Fruit fly (Drosophila melanogaster) whole organism, embryonic: ENCODE data around the gene CG1965.
A peak's percentile ranks its signal among the peaks of the same experiment; 100 is the strongest.

ENCODE experiments used
- ATbp ChIP-seq: fragments of 200-800 bp; sonication (Bioruptor generic); optimal IDR thresholded peaks from 2 replicates; lab custom pipeline; 2017; ENCODE audit warnings: missing biosample characterization, mild to moderate bottlenecking, missing genetic modification characterization, missing genetic modification reagents
- CG10274 ChIP-seq: fragments of 200-800 bp; sonication (Bioruptor generic); optimal IDR thresholded peaks from 3 replicates; lab custom pipeline; 2017; ENCODE audit warnings: missing biosample characterization, mild to moderate bottlenecking, missing genetic modification characterization
- CG12299 ChIP-seq: fragments of 200-800 bp; sonication (Bioruptor generic); optimal IDR thresholded peaks from 2 replicates; lab custom pipeline; 2018; ENCODE audit warnings: missing biosample characterization, mild to moderate bottlenecking, missing genetic modification characterization
- CG14965 ChIP-seq: fragments of 200-800 bp; sonication (Bioruptor generic); optimal IDR thresholded peaks from 2 replicates; lab custom pipeline; 2016; ENCODE audit warnings: missing biosample characterization, missing genetic modification characterization, borderline replicate concordance
- CG15269 ChIP-seq: fragments of 200-800 bp; sonication (Bioruptor generic); optimal IDR thresholded peaks from 2 replicates; lab custom pipeline; 2018; ENCODE audit warnings: missing biosample characterization, mild to moderate bottlenecking, missing genetic modification characterization, moderate library complexity
- CG17186 ChIP-seq: fragments of 200-800 bp; sonication (Bioruptor generic); optimal IDR thresholded peaks from 3 replicates; lab custom pipeline; 2017; ENCODE audit warnings: missing biosample characterization, missing genetic modification reagents, missing genetic modification characterization
- CG18262 ChIP-seq: fragments of 200-800 bp; optimal IDR thresholded peaks from 3 replicates; lab custom pipeline; 2019; ENCODE audit warnings: missing biosample characterization, mild to moderate bottlenecking, missing genetic modification characterization, moderate library complexity
- CG1832 ChIP-seq: fragments of 200-800 bp; sonication (Bioruptor generic); optimal IDR thresholded peaks from 2 replicates; lab custom pipeline; 2017; ENCODE audit warnings: missing biosample characterization, mild to moderate bottlenecking, missing genetic modification characterization, inconsistent platforms
- CG18599 ChIP-seq: fragments of 200-800 bp; sonication (Bioruptor generic); optimal IDR thresholded peaks from 3 replicates; lab custom pipeline; 2017; ENCODE audit warnings: missing biosample characterization, missing genetic modification characterization, mild to moderate bottlenecking, moderate library complexity, missing genetic modification reagents
- CG2678 ChIP-seq: fragments of 200-800 bp; sonication (Bioruptor generic); optimal IDR thresholded peaks from 3 replicates; lab custom pipeline; 2019; ENCODE audit warnings: missing biosample characterization, mild to moderate bottlenecking, missing genetic modification characterization, moderate library complexity
- CG3281 ChIP-seq: fragments of 200-800 bp; sonication (Bioruptor generic); optimal IDR thresholded peaks from 3 replicates; lab custom pipeline; 2017; ENCODE audit warnings: missing biosample characterization, mild to moderate bottlenecking, missing genetic modification characterization
- CG33557 ChIP-seq: fragments of 200-800 bp; sonication (Bioruptor generic); optimal IDR thresholded peaks from 2 replicates; lab custom pipeline; 2019; ENCODE audit warnings: missing biosample characterization, mild to moderate bottlenecking, missing genetic modification characterization, moderate library complexity
- CG34376 ChIP-seq: fragments of 200-800 bp; sonication (Bioruptor generic); optimal IDR thresholded peaks from 2 replicates; lab custom pipeline; 2018; ENCODE audit warnings: missing biosample characterization, mild to moderate bottlenecking, missing genetic modification characterization
- CG42726 ChIP-seq: fragments of 200-800 bp; sonication (Bioruptor generic); IDR thresholded peaks from 2 replicates; pipeline ENCODE4 v1.3.6; 2022; ENCODE audit warnings: missing biosample characterization, missing genetic modification characterization; ENCODE audit not compliant: partially characterized antibody
- CG4854 ChIP-seq: fragments of 200-800 bp; sonication (Bioruptor generic); optimal IDR thresholded peaks from 2 replicates; lab custom pipeline; 2016; ENCODE audit warnings: missing biosample characterization, missing genetic modification characterization, inconsistent platforms
- CG5953 ChIP-seq: fragments of 200-800 bp; sonication (Bioruptor generic); IDR thresholded peaks from 2 replicates; pipeline ENCODE4 v1.3.6; 2022; ENCODE audit warnings: missing biosample characterization, missing genetic modification characterization
- CG6854 ChIP-seq: fragments of 200-800 bp; sonication (Bioruptor generic); optimal IDR thresholded peaks from 3 replicates; lab custom pipeline; 2017; ENCODE audit warnings: missing biosample characterization, mild to moderate bottlenecking, missing genetic modification characterization
- CG7839 ChIP-seq: fragments of 200-800 bp; sonication (Bioruptor generic); optimal IDR thresholded peaks from 3 replicates; lab custom pipeline; 2018; ENCODE audit warnings: missing biosample characterization, mild to moderate bottlenecking, missing genetic modification characterization, moderate library complexity
- CG8924 ChIP-seq: fragments of 200-800 bp; optimal IDR thresholded peaks from 3 replicates; lab custom pipeline; 2019; ENCODE audit warnings: missing biosample characterization, mild to moderate bottlenecking, missing genetic modification characterization, moderate library complexity
- HLHmδ ChIP-seq: fragments of 200-800 bp; sonication (Bioruptor generic); optimal IDR thresholded peaks from 2 replicates; lab custom pipeline; 2018; ENCODE audit warnings: missing biosample characterization, mild to moderate bottlenecking, missing genetic modification characterization, moderate library complexity
- Hr51 ChIP-seq, 2 experiments: fragments of 200-800 bp; sonication (Bioruptor generic); optimal IDR thresholded peaks; 2 replicates in 1 of 2; 3 replicates in 1 of 2; lab custom pipeline; 2016 to 2018; ENCODE audit warnings: missing biosample characterization in 2 of 2, missing genetic modification characterization in 2 of 2, mild to moderate bottlenecking in 1 of 2, moderate library complexity in 1 of 2
- Jarid2 ChIP-seq: fragments of 200-800 bp; sonication (Bioruptor generic); optimal IDR thresholded peaks from 3 replicates; lab custom pipeline; 2017; ENCODE audit warnings: mild to moderate bottlenecking, missing biosample characterization, missing genetic modification reagents, missing genetic modification characterization
- Lim3 ChIP-seq: fragments of 200-800 bp; sonication (Bioruptor generic); IDR thresholded peaks from 2 replicates; pipeline ENCODE4 v1.3.6; 2022; ENCODE audit warnings: missing biosample characterization, missing genetic modification characterization
- MTF-1 ChIP-seq: fragments of 200-800 bp; sonication (Bioruptor generic); optimal IDR thresholded peaks from 2 replicates; lab custom pipeline; 2018; ENCODE audit warnings: missing biosample characterization, mild to moderate bottlenecking, missing genetic modification characterization, borderline replicate concordance
- Med ChIP-seq: fragments of 200-800 bp; sonication (Bioruptor generic); peaks from one replicate; lab custom pipeline; 2016; ENCODE audit warnings: missing biosample characterization, missing genetic modification characterization, mild to moderate bottlenecking, inconsistent platforms, moderate library complexity
- Oaz ChIP-seq: fragments of 200-800 bp; sonication (Bioruptor generic); IDR thresholded peaks from 2 replicates; pipeline ENCODE4 v1.3.6; 2022; ENCODE audit warnings: missing biosample characterization, missing genetic modification characterization
- Pdp1 ChIP-seq, 2 experiments: fragments of 200-800 bp; sonication (Bioruptor generic); optimal IDR thresholded peaks; 3 replicates each; lab custom pipeline; 2016; ENCODE audit warnings: missing biosample characterization in 2 of 2, missing genetic modification characterization in 2 of 2, mild to moderate bottlenecking in 1 of 2, moderate library complexity in 1 of 2
- Six4 ChIP-seq: fragments of 200-800 bp; sonication (Bioruptor generic); optimal IDR thresholded peaks from 2 replicates; lab custom pipeline; 2016; ENCODE audit warnings: missing biosample characterization, missing genetic modification characterization
- Ssrp ChIP-seq: fragments of 200-800 bp; sonication (Bioruptor generic); optimal IDR thresholded peaks from 2 replicates; lab custom pipeline; 2018; ENCODE audit warnings: missing biosample characterization, mild to moderate bottlenecking, missing genetic modification characterization, moderate library complexity
- ara ChIP-seq: fragments of 200-800 bp; sonication (Bioruptor generic); IDR thresholded peaks from 2 replicates; pipeline ENCODE4 v1.3.6; 2022; ENCODE audit warnings: missing biosample characterization, missing genetic modification characterization
- cg ChIP-seq: fragments of 200-800 bp; sonication (Bioruptor generic); optimal IDR thresholded peaks from 3 replicates; lab custom pipeline; 2019; ENCODE audit warnings: missing biosample characterization, mild to moderate bottlenecking, missing genetic modification characterization, moderate library complexity
- da ChIP-seq: fragments of 200-800 bp; sonication (Bioruptor generic); optimal IDR thresholded peaks from 2 replicates; lab custom pipeline; 2016; ENCODE audit warnings: missing biosample characterization, missing genetic modification characterization
- dmrt11E ChIP-seq: fragments of 200-800 bp; sonication (Bioruptor generic); optimal IDR thresholded peaks from 3 replicates; lab custom pipeline; 2018; ENCODE audit warnings: missing biosample characterization, mild to moderate bottlenecking, missing genetic modification characterization, moderate library complexity
- eyg ChIP-seq: fragments of 200-800 bp; sonication (Bioruptor generic); optimal IDR thresholded peaks from 3 replicates; lab custom pipeline; 2016; ENCODE audit warnings: missing biosample characterization, missing genetic modification characterization
- gem ChIP-seq: fragments of 200-800 bp; sonication (Bioruptor generic); optimal IDR thresholded peaks from 2 replicates; lab custom pipeline; 2019; ENCODE audit warnings: missing biosample characterization, mild to moderate bottlenecking, missing genetic modification characterization, moderate library complexity
- grau ChIP-seq: fragments of 200-800 bp; optimal IDR thresholded peaks from 3 replicates; lab custom pipeline; 2019; ENCODE audit warnings: missing biosample characterization, mild to moderate bottlenecking, missing genetic modification characterization, moderate library complexity
- insv ChIP-seq, 2 experiments: fragments of 200-800 bp; sonication (Bioruptor generic); optimal IDR thresholded peaks; 3 replicates each; lab custom pipeline; 2016 to 2018; ENCODE audit warnings: missing biosample characterization in 2 of 2, missing genetic modification characterization in 2 of 2
- kah ChIP-seq: fragments of 200-800 bp; sonication (Bioruptor generic); optimal IDR thresholded peaks from 2 replicates; lab custom pipeline; 2018; ENCODE audit warnings: missing biosample characterization, mild to moderate bottlenecking, missing genetic modification characterization
- kay ChIP-seq: fragments of 200-800 bp; sonication (Bioruptor generic); optimal IDR thresholded peaks from 2 replicates; lab custom pipeline; 2016; ENCODE audit warnings: missing biosample characterization, missing genetic modification characterization
- kni ChIP-seq: fragments of 200-800 bp; sonication (Bioruptor generic); optimal IDR thresholded peaks from 3 replicates; lab custom pipeline; 2017; ENCODE audit warnings: mild to moderate bottlenecking, missing biosample characterization, missing genetic modification reagents, missing genetic modification characterization
- knrl ChIP-seq: fragments of 200-800 bp; sonication (Bioruptor generic); IDR thresholded peaks from 3 replicates; pipeline ENCODE4 v1.3.6; 2022; ENCODE audit warnings: missing biosample characterization, missing genetic modification characterization; ENCODE audit not compliant: partially characterized antibody
- nmo ChIP-seq: fragments of 200-800 bp; sonication (Bioruptor generic); optimal IDR thresholded peaks from 2 replicates; lab custom pipeline; 2018; ENCODE audit warnings: missing biosample characterization, mild to moderate bottlenecking, missing genetic modification characterization, moderate library complexity
- prd ChIP-seq, 3 experiments: fragments of >200 bp in 2 of 3; fragments of 200-800 bp in 1 of 3; sonication (Bioruptor generic) in 1 of 3; optimal IDR thresholded peaks in 2 of 3; IDR thresholded peaks in 1 of 3; 2 replicates in 2 of 3; 3 replicates in 1 of 3; pipeline versions ENCODE4 v1.3.6 to Lab custom; 2017 to 2022; ENCODE audit warnings: missing biosample characterization in 1 of 3, missing genetic modification characterization in 1 of 3
- sens ChIP-seq: fragments of 200-800 bp; sonication (Bioruptor generic); peaks from one replicate; lab custom pipeline; 2016; ENCODE audit warnings: missing biosample characterization, missing genetic modification characterization
- zen ChIP-seq: fragments of 200-800 bp; sonication (Bioruptor generic); optimal IDR thresholded peaks from 3 replicates; lab custom pipeline; 2018; ENCODE audit warnings: missing biosample characterization, mild to moderate bottlenecking, missing genetic modification characterization, moderate library complexity
- zfh2 ChIP-seq: fragments of 200-800 bp; sonication (Bioruptor generic); optimal IDR thresholded peaks from 2 replicates; lab custom pipeline; 2016; ENCODE audit warnings: missing biosample characterization, missing genetic modification characterization

Gene CG1965

dm6 chr3R:7107713-7108588 lies 40.8 kb downstream of the CG1965 start (continued):
- TF ChIP-seq HLHmδ (GFP tag; lab: Kevin White, UChicago), result peak; percentile 37
- TF ChIP-seq CG17186, result no peak
- TF ChIP-seq gem (tag; lab: Kevin White, UChicago), result peak; percentile 32
- no peak for TF ChIP-seq CG15269 (tag; lab: Kevin White, UChicago)
- TF ChIP-seq cg, result peak; percentile 78
- TF ChIP-seq kay (GFP tag; lab: Kevin White, UChicago), result peak; percentile 22
- no peak for TF ChIP-seq ara (GFP tag; lab: Robert Waterston, UW)
- peak; percentile 39 for TF ChIP-seq CG18262 (tag; lab: Kevin White, UChicago)
- no peak for TF ChIP-seq CG5953 (GFP tag; lab: Robert Waterston, UW)
- TF ChIP-seq CG34376 (GFP tag; lab: Kevin White, UChicago), result no peak
- peak; percentile 45 for TF ChIP-seq ATbp (GFP tag; lab: Kevin White, UChicago)
- TF ChIP-seq nmo, result peak; percentile 26
- no peak for TF ChIP-seq knrl (GFP tag; lab: Robert Waterston, UW)
- TF ChIP-seq eyg, result no peak
- TF ChIP-seq kah (GFP tag; lab: Kevin White, UChicago), result no peak
- peak; percentile 15 for TF ChIP-seq CG18599 (GFP tag; lab: Kevin White, UChicago)
- TF ChIP-seq sens, result peak; percentile 80
- TF ChIP-seq CG4854 (GFP tag; lab: Kevin White, UChicago), result no peak
- TF ChIP-seq Hr51 (GFP tag; optimal IDR thresholded peaks at IDR 0.05; lab: Kevin White, UChicago), result peak in 1 of 2 experiments; percentile 14
- TF ChIP-seq CG42726 (GFP tag; lab: Robert Waterston, UW), result no peak
- no peak for TF ChIP-seq Six4 (GFP tag; lab: Kevin White, UChicago)
- TF ChIP-seq zfh2 (GFP tag; lab: Kevin White, UChicago), result no peak
- TF ChIP-seq zen, result no peak
- peak; percentile 3 for TF ChIP-seq grau (tag; lab: Kevin White, UChicago)
- TF ChIP-seq da, result no peak
- peak; percentile 26 for TF ChIP-seq CG1832 (GFP tag; lab: Kevin White, UChicago)
- peak; percentile 26 for TF ChIP-seq CG7839 (tag; lab: Kevin White, UChicago)
- peak; percentile 88 for TF ChIP-seq CG10274 (GFP tag; lab: Kevin White, UChicago)
- no peak for TF ChIP-seq CG14965 (GFP tag; lab: Kevin White, UChicago)
- TF ChIP-seq Lim3 (GFP tag; lab: Robert Waterston, UW), result no peak
- peak in 1 of 2 experiments; percentile 48 for TF ChIP-seq insv (GFP tag; optimal IDR thresholded peaks at IDR 0.05; lab: Kevin White, UChicago)
- peak; percentile 38 for TF ChIP-seq kni
- peak; percentile 74 for TF ChIP-seq Med (GFP tag; lab: Kevin White, UChicago)
- no peak for TF ChIP-seq prd (optimal IDR thresholded peaks at IDR 0.05; lab: Kevin White, UChicago)
- TF ChIP-seq prd (GFP tag; IDR thresholded peaks at IDR 0.05; lab: Robert Waterston, UW), result no peak
- TF ChIP-seq Ssrp, result peak; percentile 45
- peak in 1 of 2 experiments; percentile 35 for TF ChIP-seq Pdp1 (GFP tag; optimal IDR thresholded peaks at IDR 0.05; lab: Kevin White, UChicago)
- peak; percentile 52 for TF ChIP-seq Jarid2 (GFP tag; lab: Kevin White, UChicago)
- TF ChIP-seq CG12299 (tag; lab: Kevin White, UChicago), result peak; percentile 49
- no peak for TF ChIP-seq Oaz
- TF ChIP-seq dmrt11E (tag; lab: Kevin White, UChicago), result no peak
- TF ChIP-seq CG2678 (tag; lab: Kevin White, UChicago), result peak; percentile 27
- no peak for TF ChIP-seq CG33557
- no peak for TF ChIP-seq CG6854 (GFP tag; lab: Kevin White, UChicago)
- peak; percentile 27 for TF ChIP-seq MTF-1 (GFP tag; lab: Kevin White, UChicago)
- peak; percentile 2 for TF ChIP-seq CG3281 (GFP tag; lab: Kevin White, UChicago)
- peak; percentile 67 for TF ChIP-seq CG8924
